Worm (Caenorhabditis elegans): ENCODE results near the gene T28A11.2.

T28A11.2 gene

ce11 chrV:3250153-3250552, 30.0 kb upstream of the T28A11.2 start, which contains the start of gene T28A11.13:
Gene T28A11.13, minus strand, starts transcription at chrV:3250253.
- TF ChIP-seq ama-1 (optimal IDR thresholded peaks at IDR 0.05) (no peak), aly-1 (tag; optimal IDR thresholded peaks at IDR 0.05) (no peak), hmg-4 (GFP tag; optimal IDR thresholded peaks at IDR 0.05) (no peak), B0310.2 (tag; optimal IDR thresholded peaks at IDR 0.05) (no peak), scrt-1 (GFP tag; IDR thresholded peaks at IDR 0.05) (no peak), tra-4 (tag; optimal IDR thresholded peaks at IDR 0.05) (no peak), sea-1 (GFP tag; conservative IDR thresholded peaks at IDR 0.05) (no peak), F13C5.2 (tag; optimal IDR thresholded peaks at IDR 0.05) (no peak), pes-1 (GFP tag; IDR thresholded peaks at IDR 0.05) (no peak), flt-1 (GFP tag; IDR thresholded peaks at IDR 0.05) (no peak), tbx-11 (GFP tag; IDR thresholded peaks at IDR 0.05) (no peak), hmbx-1 (tag; optimal IDR thresholded peaks at IDR 0.05) (no peak), ets-7 (tag; optimal IDR thresholded peaks at IDR 0.05) (no peak)

DNA sequence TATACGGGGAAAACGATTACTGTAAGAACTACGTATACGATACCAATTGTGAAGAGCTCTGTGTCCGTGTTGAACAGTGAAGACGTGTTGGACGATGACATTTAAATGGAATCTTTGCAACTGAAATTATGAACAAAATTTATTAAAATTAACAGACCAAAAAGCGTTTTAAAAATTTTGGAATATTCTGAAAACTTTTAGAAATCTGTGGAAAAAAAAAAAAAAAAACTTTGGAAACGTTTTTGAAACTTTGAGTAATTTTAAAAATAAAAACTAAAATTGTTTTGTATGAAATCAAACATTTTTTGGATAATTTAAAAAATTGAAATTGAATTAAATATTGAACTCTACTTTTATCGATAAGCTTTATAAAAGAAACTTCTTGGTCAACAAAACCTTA, 24.1 kb upstream of the T28A11.2 start, which contains the start of gene srt-63:
Gene srt-63, minus strand, starts transcription at position 101 of the 400 bp plus-strand sequence.
- TF ChIP-seq hnd-1 (tag; optimal IDR thresholded peaks at IDR 0.05) (no peak), B0310.2 (tag; optimal IDR thresholded peaks at IDR 0.05) (no peak), flt-1 (GFP tag; IDR thresholded peaks at IDR 0.05) (no peak)

DNA sequence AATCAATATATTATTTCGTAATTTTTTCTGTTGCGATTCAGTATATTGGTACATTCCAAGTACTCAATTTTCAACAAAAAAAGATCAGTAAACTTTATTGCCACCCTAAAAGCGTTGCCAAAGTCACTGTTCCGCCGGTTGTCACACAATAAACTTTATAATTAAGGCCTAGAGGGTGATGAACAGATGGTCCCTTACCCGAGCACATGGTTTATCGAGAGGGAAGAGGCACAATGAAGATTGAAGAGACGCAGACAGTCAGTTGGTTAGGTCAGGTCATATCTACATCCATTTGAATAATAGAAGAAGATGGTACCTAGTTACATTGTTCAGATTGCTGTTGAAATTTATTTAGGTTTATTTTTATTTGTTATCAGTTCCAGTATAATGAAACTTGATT, 23.4 kb upstream of the T28A11.2 start:
- TF ChIP-seq aly-1 (tag; optimal IDR thresholded peaks at IDR 0.05) (no peak), hmg-4 (GFP tag; optimal IDR thresholded peaks at IDR 0.05) (no peak), scrt-1 (GFP tag; IDR thresholded peaks at IDR 0.05) (no peak), tra-4 (tag; optimal IDR thresholded peaks at IDR 0.05) (no peak), ceh-36 (tag; optimal IDR thresholded peaks at IDR 0.05) (no peak), ets-7 (tag; optimal IDR thresholded peaks at IDR 0.05) (no peak)

DNA sequence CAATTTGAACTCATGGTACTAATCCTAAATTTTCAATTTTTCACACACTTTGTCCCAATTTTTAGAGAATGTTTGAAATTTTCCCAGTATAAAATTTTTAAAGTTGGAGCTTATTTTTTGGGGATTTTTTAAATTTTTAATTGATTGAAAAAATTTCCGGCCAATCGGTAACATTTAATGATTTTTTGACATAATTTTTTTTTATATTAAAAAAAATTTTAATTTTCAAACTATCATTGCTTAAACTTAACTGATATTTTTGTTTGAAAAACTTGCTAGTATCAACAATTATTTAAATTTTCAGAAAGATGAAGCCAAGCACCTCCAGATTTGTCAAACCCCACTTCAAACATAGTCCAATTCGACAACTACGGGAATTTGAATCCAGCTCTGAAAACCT, 22.9 kb upstream of the T28A11.2 start, which contains the start of gene T28A11.22:
Gene T28A11.22, plus strand, starts transcription at position 301 of the 400 bp plus-strand sequence.
- TF ChIP-seq aly-1 (tag; optimal IDR thresholded peaks at IDR 0.05): no peak
- TF ChIP-seq tbx-37 (GFP tag; conservative IDR thresholded peaks at IDR 0.05): no peak
- TF ChIP-seq scrt-1 (GFP tag; IDR thresholded peaks at IDR 0.05): no peak
- TF ChIP-seq hnd-1 (tag; optimal IDR thresholded peaks at IDR 0.05): no peak
- TF ChIP-seq ama-1 (optimal IDR thresholded peaks at IDR 0.05): no peak
- TF ChIP-seq sea-1 (GFP tag; conservative IDR thresholded peaks at IDR 0.05): no peak
- no peak for TF ChIP-seq F13C5.2 (tag; optimal IDR thresholded peaks at IDR 0.05)
- no peak for TF ChIP-seq tra-4 (tag; optimal IDR thresholded peaks at IDR 0.05)

DNA sequence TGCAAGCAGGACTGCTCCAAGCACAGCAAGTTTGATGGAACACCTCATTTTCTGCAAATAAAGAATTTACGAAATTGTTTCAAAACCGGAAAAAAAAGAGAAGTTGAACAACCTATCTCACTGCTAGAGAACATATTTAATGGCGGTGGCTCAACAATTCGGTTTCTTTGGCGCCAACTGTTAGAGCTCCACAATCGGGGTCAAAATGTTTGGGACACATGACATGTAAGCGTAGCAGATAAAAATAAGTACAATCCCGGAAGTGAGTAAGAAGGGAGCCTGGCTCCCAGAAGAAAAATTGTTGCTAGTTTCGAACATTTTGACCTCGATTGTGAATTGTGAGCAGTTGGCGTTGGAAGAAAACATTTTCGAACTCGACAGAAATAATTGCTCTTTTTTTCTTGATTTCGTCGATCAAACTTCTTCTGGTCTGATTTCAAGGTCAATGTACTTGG, 21.0 kb upstream of the T28A11.2 start, which contains the start of gene T28A11.16:
Gene T28A11.16, minus strand, starts transcription at position 51 of the 455 bp plus-strand sequence.
- TF ChIP-seq hnd-1 (tag; optimal IDR thresholded peaks at IDR 0.05) (no peak), F13C5.2 (tag; optimal IDR thresholded peaks at IDR 0.05) (no peak), ets-7 (tag; optimal IDR thresholded peaks at IDR 0.05) (no peak), scrt-1 (GFP tag; IDR thresholded peaks at IDR 0.05) (no peak), tbx-11 (GFP tag; IDR thresholded peaks at IDR 0.05) (no peak), pes-1 (GFP tag; IDR thresholded peaks at IDR 0.05) (no peak), tbx-37 (GFP tag; conservative IDR thresholded peaks at IDR 0.05) (no peak), B0310.2 (tag; optimal IDR thresholded peaks at IDR 0.05) (no peak), ceh-13 (GFP tag; optimal IDR thresholded peaks at IDR 0.05) (no peak)

DNA sequence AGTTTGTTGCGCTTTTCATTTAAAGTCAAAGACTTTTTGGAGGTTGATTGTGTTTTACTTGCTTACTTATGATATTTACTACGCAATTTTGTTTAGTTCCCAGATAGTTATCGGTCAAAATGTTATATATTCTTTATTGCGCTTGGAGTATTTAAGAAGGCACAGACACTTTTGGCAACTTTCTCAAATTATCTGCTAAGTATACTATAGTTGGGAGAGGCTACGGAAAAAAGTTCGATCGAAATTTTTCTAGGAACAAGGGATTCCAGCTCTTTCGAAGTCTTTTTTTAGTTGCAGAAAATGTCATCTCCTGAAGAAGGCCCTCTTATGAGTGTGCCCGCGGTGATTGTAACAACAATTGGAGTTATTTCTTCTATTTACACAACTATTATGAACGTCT, 20.1 kb upstream of the T28A11.2 start, which contains the start of gene srbc-5:
Gene srbc-5, plus strand, starts transcription at position 301 of the 400 bp plus-strand sequence.
- TF ChIP-seq ceh-36 (tag; optimal IDR thresholded peaks at IDR 0.05): no peak

DNA sequence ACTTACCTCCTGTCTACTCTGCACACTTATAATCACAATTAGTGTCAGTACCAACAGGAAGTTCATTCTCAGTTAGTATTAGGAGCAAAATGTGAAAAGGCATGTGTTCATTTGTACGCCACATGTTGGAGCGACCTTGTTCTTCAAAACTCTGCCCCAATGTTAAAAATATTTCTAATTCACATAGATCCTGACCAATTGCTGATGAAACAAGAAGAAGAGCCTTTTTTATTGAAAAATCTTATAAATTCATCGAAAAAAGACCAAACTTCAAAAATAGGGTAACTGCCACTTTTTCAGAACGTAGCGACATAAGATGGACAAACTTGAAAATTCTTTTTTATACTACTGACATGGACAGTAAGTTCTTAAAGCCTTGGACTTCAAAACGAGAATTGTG, 14.0 kb upstream of the T28A11.2 start, which contains the start of gene T28A11.17:
Gene T28A11.17, minus strand, starts transcription at position 101 of the 400 bp plus-strand sequence.
- TF ChIP-seq tbx-11 (GFP tag; IDR thresholded peaks at IDR 0.05): no peak
- no peak for TF ChIP-seq hmbx-1 (tag; optimal IDR thresholded peaks at IDR 0.05)
- TF ChIP-seq B0310.2 (tag; optimal IDR thresholded peaks at IDR 0.05): no peak
- no peak for TF ChIP-seq tbx-37 (GFP tag; conservative IDR thresholded peaks at IDR 0.05)
- TF ChIP-seq ama-1 (optimal IDR thresholded peaks at IDR 0.05): no peak
- TF ChIP-seq ets-7 (tag; optimal IDR thresholded peaks at IDR 0.05): no peak
- TF ChIP-seq flt-1 (GFP tag; IDR thresholded peaks at IDR 0.05): no peak
- TF ChIP-seq tra-4 (tag; optimal IDR thresholded peaks at IDR 0.05): no peak
- no peak for TF ChIP-seq sea-1 (GFP tag; conservative IDR thresholded peaks at IDR 0.05)
- no peak for TF ChIP-seq ceh-36 (tag; optimal IDR thresholded peaks at IDR 0.05)
- no peak for TF ChIP-seq hmg-4 (GFP tag; optimal IDR thresholded peaks at IDR 0.05)
- TF ChIP-seq scrt-1 (GFP tag; IDR thresholded peaks at IDR 0.05): no peak
- TF ChIP-seq F13C5.2 (tag; optimal IDR thresholded peaks at IDR 0.05): no peak
- TF ChIP-seq hnd-1 (tag; optimal IDR thresholded peaks at IDR 0.05): no peak
- TF ChIP-seq pes-1 (GFP tag; IDR thresholded peaks at IDR 0.05): no peak
- no peak for TF ChIP-seq aly-1 (tag; optimal IDR thresholded peaks at IDR 0.05)
- TF ChIP-seq ceh-13 (GFP tag; optimal IDR thresholded peaks at IDR 0.05): no peak

ce11 chrV:3267950-3268349, 12.2 kb upstream of the T28A11.2 start, which contains the start of gene T28A11.18:
Gene T28A11.18, minus strand, starts transcription at chrV:3268050.
- TF ChIP-seq pes-1 (GFP tag; IDR thresholded peaks at IDR 0.05) (no peak), hnd-1 (tag; optimal IDR thresholded peaks at IDR 0.05) (no peak), ceh-36 (tag; optimal IDR thresholded peaks at IDR 0.05) (no peak), tbx-11 (GFP tag; IDR thresholded peaks at IDR 0.05) (no peak), hmg-4 (GFP tag; optimal IDR thresholded peaks at IDR 0.05) (no peak), hmbx-1 (tag; optimal IDR thresholded peaks at IDR 0.05) (no peak), sea-1 (GFP tag; conservative IDR thresholded peaks at IDR 0.05) (no peak), ceh-13 (GFP tag; optimal IDR thresholded peaks at IDR 0.05) (no peak), B0310.2 (tag; optimal IDR thresholded peaks at IDR 0.05) (no peak), flt-1 (GFP tag; IDR thresholded peaks at IDR 0.05) (no peak), ama-1 (optimal IDR thresholded peaks at IDR 0.05) (no peak), aly-1 (tag; optimal IDR thresholded peaks at IDR 0.05) (no peak), scrt-1 (GFP tag; IDR thresholded peaks at IDR 0.05) (no peak)

All from whole organism, early embryonic.